Worm (Caenorhabditis elegans) whole organism, L4 larva: ENCODE measurements around the gene M02F4.2.

Experiments
- F10B5.3 ChIP-seq: sonication (generic microtip); optimal IDR thresholded peaks from 2 replicates; lab custom pipeline; 2016; ENCODE audit warnings: mild to moderate bottlenecking, missing genetic modification characterization, missing compliant biosample characterization
- F49E8.2 ChIP-seq: sonication (generic microtip); optimal IDR thresholded peaks from 2 replicates; lab custom pipeline; 2016; ENCODE audit warnings: missing compliant biosample characterization, mild to moderate bottlenecking, missing genetic modification characterization, borderline replicate concordance
- Y48G9A.11 ChIP-seq: fragments of 200-800 bp; sonication (Bioruptor generic); IDR thresholded peaks from 2 replicates; pipeline ENCODE4 v1.3.6; 2022; ENCODE audit warnings: missing genetic modification reagents, missing genetic modification characterization, missing compliant biosample characterization
- Y75B8A.6 ChIP-seq: fragments of 200-800 bp; sonication (Bioruptor generic); IDR thresholded peaks from 2 replicates; pipeline ENCODE4 v1.3.6; 2022; ENCODE audit warnings: missing genetic modification reagents, missing genetic modification characterization, missing compliant biosample characterization
- ZK546.5 ChIP-seq, 2 experiments: sonication (generic microtip); optimal IDR thresholded peaks; 2 replicates each; lab custom pipeline; 2017; ENCODE audit warnings: missing biosample characterization in 2 of 2, missing genetic modification characterization in 2 of 2
- attf-4 ChIP-seq: sonication (generic microtip); optimal IDR thresholded peaks from 3 replicates; lab custom pipeline; 2017; ENCODE audit warnings: missing biosample characterization, missing genetic modification characterization
- ceh-20 ChIP-seq: fragments of 200-800 bp; sonication (Bioruptor generic); IDR thresholded peaks from 2 replicates; pipeline ENCODE4 v1.3.6; 2022; ENCODE audit warnings: missing genetic modification reagents, missing genetic modification characterization, missing compliant biosample characterization
- ceh-62 ChIP-seq: sonication (generic microtip); optimal IDR thresholded peaks from 2 replicates; lab custom pipeline; 2017; ENCODE audit warnings: missing biosample characterization, missing genetic modification characterization
- dmd-6 ChIP-seq: fragments of 200-800 bp; sonication (Bioruptor generic); IDR thresholded peaks from 2 replicates; pipeline ENCODE4 v1.3.6; 2022; ENCODE audit warnings: missing genetic modification reagents, missing genetic modification characterization, missing compliant biosample characterization
- dmd-9 ChIP-seq: fragments of 200-800 bp; sonication (Bioruptor generic); IDR thresholded peaks from 2 replicates; pipeline ENCODE4 v1.3.6; 2022; ENCODE audit warnings: missing genetic modification reagents, missing genetic modification characterization, missing compliant biosample characterization
- dpl-1 ChIP-seq: fragments of 150-350 bp; optimal IDR thresholded peaks from 2 replicates; lab custom pipeline; 2014; ENCODE audit warnings: missing biosample characterization, missing genetic modification reagents, missing genetic modification characterization
- egl-27 ChIP-seq: sonication (generic microtip); optimal IDR thresholded peaks from 3 replicates; lab custom pipeline; 2017; ENCODE audit warnings: missing biosample characterization, missing genetic modification reagents, missing genetic modification characterization
- fkh-10 ChIP-seq: fragments of 150-350 bp; optimal IDR thresholded peaks from 2 replicates; lab custom pipeline; 2014; ENCODE audit warnings: missing biosample characterization, missing genetic modification reagents, missing genetic modification characterization
- gei-8 ChIP-seq: fragments of 200-800 bp; sonication (Bioruptor generic); optimal IDR thresholded peaks from 2 replicates; lab custom pipeline; 2018; ENCODE audit warnings: mild to moderate bottlenecking, missing genetic modification characterization, missing compliant biosample characterization
- hlh-30 ChIP-seq: sonication (generic microtip); optimal IDR thresholded peaks from 2 replicates; lab custom pipeline; 2017; ENCODE audit warnings: antibody characterized with exemption, mild to moderate bottlenecking, missing genetic modification characterization, missing compliant biosample characterization; ENCODE audit not compliant: insufficient read depth
- lin-39 ChIP-seq: fragments of 150-350 bp; optimal IDR thresholded peaks from 2 replicates; lab custom pipeline; 2014; ENCODE audit warnings: missing biosample characterization, missing genetic modification reagents, missing genetic modification characterization
- madf-5 ChIP-seq, 2 experiments: fragments of 200-800 bp; sonication (Bioruptor generic); IDR thresholded peaks; 2 replicates each; pipeline ENCODE4 v1.3.6; 2022; ENCODE audit warnings: missing compliant biosample characterization in 2 of 2, missing genetic modification characterization in 2 of 2
- mdl-1 ChIP-seq, 2 experiments: fragments of 150-350 bp in 1 of 2; sonication (generic microtip) in 1 of 2; optimal IDR thresholded peaks; 2 replicates each; lab custom pipeline; 2014 to 2017; ENCODE audit warnings: missing biosample characterization in 2 of 2, missing genetic modification characterization in 2 of 2
- mdt-29 ChIP-seq: fragments of 200-800 bp; sonication (Bioruptor generic); IDR thresholded peaks from 2 replicates; pipeline ENCODE4 v1.3.6; 2022; ENCODE audit warnings: missing genetic modification reagents, missing genetic modification characterization, missing compliant biosample characterization
- mxl-2 ChIP-seq: fragments of 200-800 bp; sonication (Bioruptor generic); conservative IDR thresholded peaks from 2 replicates; pipeline ENCODE4 v1.3.6; 2022; ENCODE audit warnings: missing genetic modification reagents, missing genetic modification characterization, missing compliant biosample characterization
- mxl-3 ChIP-seq: fragments of 200-800 bp; sonication (Bioruptor generic); optimal IDR thresholded peaks from 2 replicates; lab custom pipeline; 2018; ENCODE audit warnings: mild to moderate bottlenecking, missing genetic modification characterization, missing compliant biosample characterization
- nhr-10 ChIP-seq: fragments of 150-350 bp; optimal IDR thresholded peaks from 2 replicates; lab custom pipeline; 2014; ENCODE audit warnings: missing biosample characterization, missing genetic modification characterization
- nhr-11 ChIP-seq: fragments of 150-350 bp; optimal IDR thresholded peaks from 2 replicates; lab custom pipeline; 2014; ENCODE audit warnings: missing biosample characterization, missing genetic modification characterization
- nhr-111 ChIP-seq: fragments of 200-800 bp; sonication (Bioruptor generic); optimal IDR thresholded peaks from 2 replicates; lab custom pipeline; 2018; ENCODE audit warnings: mild to moderate bottlenecking, missing genetic modification characterization, missing compliant biosample characterization
- nhr-237 ChIP-seq: sonication (generic microtip); optimal IDR thresholded peaks from 2 replicates; lab custom pipeline; 2017; ENCODE audit warnings: missing biosample characterization, missing genetic modification characterization
- nhr-25 ChIP-seq: sonication (generic microtip); optimal IDR thresholded peaks from 2 replicates; lab custom pipeline; 2017; ENCODE audit warnings: missing genetic modification characterization, mild to moderate bottlenecking, missing compliant biosample characterization, antibody characterized with exemption, moderate library complexity, borderline replicate concordance; ENCODE audit not compliant: insufficient read depth
- pqm-1 ChIP-seq: sonication (generic microtip); optimal IDR thresholded peaks from 2 replicates; lab custom pipeline; 2017; ENCODE audit warnings: missing biosample characterization, missing genetic modification characterization
- saeg-2 ChIP-seq: fragments of 200-800 bp; sonication (Bioruptor generic); IDR thresholded peaks from 2 replicates; pipeline ENCODE4 v1.3.6; 2022; ENCODE audit warnings: missing genetic modification reagents, missing genetic modification characterization, missing compliant biosample characterization
- skn-1 ChIP-seq: fragments of 150-350 bp; optimal IDR thresholded peaks from 2 replicates; lab custom pipeline; 2014; ENCODE audit warnings: missing biosample characterization, missing genetic modification characterization
- snpc-4 ChIP-seq: fragments of 150-350 bp; optimal IDR thresholded peaks from 2 replicates; lab custom pipeline; 2014; ENCODE audit warnings: missing biosample characterization, missing genetic modification characterization
- tra-1 ChIP-seq: fragments of 200-800 bp; sonication (Bioruptor generic); IDR thresholded peaks from 2 replicates; pipeline ENCODE4 v1.3.6; 2022; ENCODE audit warnings: missing genetic modification reagents, missing genetic modification characterization, missing compliant biosample characterization
- unc-62 ChIP-seq, 3 experiments: fragments of 150-350 bp in 1 of 3; sonication (generic microtip); optimal IDR thresholded peaks in 2 of 3; peaks in 1 of 3; 1 replicate in 1 of 3; 2 replicates in 2 of 3; lab custom pipeline; 2014 to 2017; ENCODE audit warnings: missing biosample characterization in 3 of 3, missing genetic modification characterization in 3 of 3, missing genetic modification reagents in 3 of 3, missing genotype in 1 of 3
- vab-7 ChIP-seq: fragments of 200-800 bp; sonication (Bioruptor generic); IDR thresholded peaks from 2 replicates; pipeline ENCODE4 v1.3.6; 2022; ENCODE audit warnings: missing genetic modification reagents, missing genetic modification characterization, missing compliant biosample characterization
- zfp-3 ChIP-seq: fragments of 200-800 bp; sonication (Bioruptor generic); conservative IDR thresholded peaks from 2 replicates; pipeline ENCODE4 v1.3.6; 2022; ENCODE audit warnings: missing genetic modification reagents, missing genetic modification characterization, missing compliant biosample characterization
- zip-11 ChIP-seq: fragments of 200-800 bp; sonication (Bioruptor generic); IDR thresholded peaks from 2 replicates; pipeline ENCODE4 v1.3.6; 2022; ENCODE audit warnings: missing genetic modification characterization, missing compliant biosample characterization
- ztf-11 ChIP-seq: fragments of 150-350 bp; optimal IDR thresholded peaks from 2 replicates; lab custom pipeline; 2014; ENCODE audit warnings: missing biosample characterization, missing genetic modification characterization
- ztf-7 ChIP-seq: fragments of 150-350 bp; optimal IDR thresholded peaks from 2 replicates; lab custom pipeline; 2014; ENCODE audit warnings: missing biosample characterization, missing genetic modification characterization

M02F4.2 gene

DNA sequence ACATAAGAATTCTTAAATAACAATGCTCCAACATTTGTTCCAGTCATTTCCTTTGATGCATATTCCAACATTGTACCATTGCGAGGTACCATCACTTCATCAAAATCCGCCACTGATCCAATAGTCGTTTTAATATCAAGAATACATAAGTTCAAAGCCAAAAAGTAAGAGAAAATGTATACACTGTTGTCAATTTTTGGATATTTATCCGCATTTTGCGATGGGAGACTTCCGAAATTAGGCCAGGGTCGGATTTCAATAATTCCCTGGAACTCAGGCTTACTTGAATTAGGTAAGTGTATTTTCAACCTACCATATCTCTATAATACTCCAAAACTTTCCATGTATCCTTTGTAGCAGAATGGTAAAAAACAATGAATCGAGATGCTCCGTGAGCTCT, at the start of gene M02F4.2:
M02F4.2 (minus strand) TSS at position 101 of the 400 bp plus-strand sequence.
- no peak for TF ChIP-seq skn-1

DNA sequence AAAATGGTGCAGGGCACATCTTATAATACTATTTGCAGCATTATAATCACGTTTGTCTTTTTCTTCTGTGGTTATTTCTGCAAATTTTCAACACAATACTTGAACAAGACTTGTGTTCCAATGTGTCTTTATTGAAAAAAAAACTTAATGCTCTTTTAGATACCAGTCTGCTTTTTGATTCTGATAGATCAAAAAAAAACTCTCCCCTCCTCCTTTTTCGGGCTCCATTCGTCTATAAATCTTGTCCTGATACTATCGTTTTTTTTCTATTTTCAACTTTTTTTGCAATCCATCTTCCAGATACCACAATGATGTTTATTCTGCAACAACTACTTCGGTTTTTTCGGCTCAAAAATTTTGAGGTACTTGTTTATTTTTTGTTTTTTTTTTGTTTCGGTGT, 46.7 kb upstream of the M02F4.2 start, which contains the start of gene twk-16:
twk-16 (plus strand) TSS at position 301 of the 400 bp plus-strand sequence.
- TF ChIP-seq fkh-10 (no peak), mxl-2 (GFP tag; lab: Robert Waterston, UW) (no peak), mdt-29 (GFP tag; lab: Robert Waterston, UW) (no peak), gei-8 (no peak), ceh-62 (tag; lab: Kevin White, UChicago) (no peak), zfp-3 (no peak), mxl-3 (GFP tag; lab: Kevin White, UChicago) (no peak), unc-62 (GFP tag; optimal IDR thresholded peaks at IDR 0.05 in 1 of 2; lab: Kevin White, UChicago) (no peak), unc-62 (tag; optimal IDR thresholded peaks at IDR 0.05; lab: Kevin White, UChicago) (no peak), hlh-30 (tag; lab: Kevin White, UChicago) (no peak), F49E8.2 (no peak), nhr-10 (tag; lab: Kevin White, UChicago) (no peak), snpc-4 (tag; lab: Kevin White, UChicago) (no peak), ZK546.5 (tag; optimal IDR thresholded peaks at IDR 0.05; lab: Kevin White, UChicago) (no peak), Y48G9A.11 (GFP tag; lab: Robert Waterston, UW) (no peak), lin-39 (tag; lab: Kevin White, UChicago) (no peak), dmd-9 (GFP tag; lab: Robert Waterston, UW) (no peak), dpl-1 (GFP tag; lab: Kevin White, UChicago) (no peak), dmd-6 (no peak), tra-1 (GFP tag; lab: Robert Waterston, UW) (no peak)

DNA sequence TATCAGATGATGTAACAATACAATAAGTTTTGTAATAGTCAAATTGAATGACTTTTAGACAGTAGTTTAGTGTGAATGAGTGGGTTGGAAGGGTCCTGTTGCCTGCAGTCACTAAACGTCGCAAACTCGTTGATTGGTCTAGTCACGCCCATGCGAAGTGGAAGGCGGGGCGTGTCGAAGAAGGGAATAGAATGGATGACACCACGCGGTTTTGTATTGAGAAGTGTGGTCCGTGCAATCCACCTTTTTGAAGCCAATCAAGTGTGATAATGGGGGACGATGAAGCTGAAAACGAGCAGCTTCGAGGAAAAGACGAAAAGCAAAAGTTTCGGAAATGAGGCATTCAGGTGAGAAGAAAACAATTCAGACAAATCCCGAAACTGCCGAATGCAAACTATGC, 36.2 kb upstream of the M02F4.2 start, which contains the start of gene ceh-31:
ceh-31 (minus strand) TSS at position 101 of the 400 bp plus-strand sequence.
- TF ChIP-seq ztf-7 (tag; lab: Kevin White, UChicago) (no peak), zip-11 (GFP tag; lab: Robert Waterston, UW) (no peak), mxl-2 (GFP tag; lab: Robert Waterston, UW) (no peak), ztf-11 (tag; lab: Kevin White, UChicago) (no peak), snpc-4 (tag; lab: Kevin White, UChicago) (no peak), saeg-2 (GFP tag; lab: Robert Waterston, UW) (no peak), pqm-1 (tag; lab: Kevin White, UChicago) (no peak), mdl-1 (tag; optimal IDR thresholded peaks at IDR 0.05; lab: Kevin White, UChicago) (no peak), F10B5.3 (tag; lab: Kevin White, UChicago) (no peak), nhr-25 (tag; lab: Kevin White, UChicago) (no peak), nhr-237 (tag; lab: Kevin White, UChicago) (no peak), unc-62 (GFP tag; optimal IDR thresholded peaks at IDR 0.05 in 1 of 2; lab: Kevin White, UChicago) (no peak), unc-62 (tag; optimal IDR thresholded peaks at IDR 0.05; lab: Kevin White, UChicago) (no peak), nhr-111 (GFP tag; lab: Kevin White, UChicago) (no peak), attf-4 (tag; lab: Kevin White, UChicago) (no peak), ceh-20 (GFP tag; lab: Robert Waterston, UW) (no peak), madf-5 (GFP tag; IDR thresholded peaks at IDR 0.05; lab: Robert Waterston, UW) (no peak), Y75B8A.6 (GFP tag; lab: Robert Waterston, UW) (no peak), egl-27 (no peak), vab-7 (GFP tag; lab: Robert Waterston, UW) (no peak), nhr-11 (tag; lab: Kevin White, UChicago) (no peak)
